Fruit fly (Drosophila melanogaster) whole organism, embryonic: ENCODE results near the gene CG5644.

Experiments
- Aef1 ChIP-seq: fragments of 200-800 bp; sonication (Bioruptor generic); IDR thresholded peaks from 3 replicates; pipeline ENCODE4 v1.3.6; 2022; ENCODE audit warnings: missing biosample characterization, missing genetic modification characterization
- Bgb ChIP-seq: fragments of 200-800 bp; sonication (Bioruptor generic); IDR thresholded peaks from 2 replicates; pipeline ENCODE4 v1.3.6; 2022; ENCODE audit warnings: missing biosample characterization, missing genetic modification characterization; ENCODE audit not compliant: partially characterized antibody
- BtbVII ChIP-seq: fragments of 200-800 bp; sonication (Bioruptor generic); optimal IDR thresholded peaks from 3 replicates; lab custom pipeline; 2017; ENCODE audit warnings: missing biosample characterization, mild to moderate bottlenecking, missing genetic modification characterization
- CG10267 ChIP-seq: fragments of 200-800 bp; sonication (Bioruptor generic); optimal IDR thresholded peaks from 2 replicates; lab custom pipeline; 2018; ENCODE audit warnings: missing biosample characterization, mild to moderate bottlenecking, missing genetic modification characterization, moderate library complexity
- CG10431 ChIP-seq: fragments of 200-800 bp; sonication (Bioruptor generic); optimal IDR thresholded peaks from 3 replicates; lab custom pipeline; 2018; ENCODE audit warnings: missing biosample characterization, mild to moderate bottlenecking, missing genetic modification characterization
- CG11696 ChIP-seq: fragments of 200-800 bp; sonication (Bioruptor generic); IDR thresholded peaks from 2 replicates; pipeline ENCODE4 v1.3.6; 2022; ENCODE audit warnings: missing biosample characterization, missing genetic modification characterization
- CG12299 ChIP-seq: fragments of 200-800 bp; sonication (Bioruptor generic); optimal IDR thresholded peaks from 2 replicates; lab custom pipeline; 2018; ENCODE audit warnings: missing biosample characterization, mild to moderate bottlenecking, missing genetic modification characterization
- CG13123 ChIP-seq: fragments of 200-800 bp; sonication (Bioruptor generic); optimal IDR thresholded peaks from 2 replicates; lab custom pipeline; 2016; ENCODE audit warnings: missing biosample characterization, missing genetic modification characterization
- CG16863 ChIP-seq: fragments of 200-800 bp; sonication (Bioruptor generic); optimal IDR thresholded peaks from 3 replicates; lab custom pipeline; 2016; ENCODE audit warnings: missing biosample characterization, missing genetic modification characterization
- CG17802 ChIP-seq: fragments of 200-800 bp; sonication (Bioruptor generic); optimal IDR thresholded peaks from 2 replicates; lab custom pipeline; 2018; ENCODE audit warnings: missing biosample characterization, mild to moderate bottlenecking, missing genetic modification characterization, moderate library complexity
- CG17829 ChIP-seq: fragments of 200-800 bp; optimal IDR thresholded peaks from 2 replicates; lab custom pipeline; 2019; ENCODE audit warnings: missing biosample characterization, mild to moderate bottlenecking, missing genetic modification characterization, moderate library complexity
- CG18262 ChIP-seq: fragments of 200-800 bp; optimal IDR thresholded peaks from 3 replicates; lab custom pipeline; 2019; ENCODE audit warnings: missing biosample characterization, mild to moderate bottlenecking, missing genetic modification characterization, moderate library complexity
- CG2120 ChIP-seq: fragments of 200-800 bp; sonication (Bioruptor generic); optimal IDR thresholded peaks from 3 replicates; lab custom pipeline; 2016; ENCODE audit warnings: missing biosample characterization, missing genetic modification characterization
- CG2199 ChIP-seq: fragments of 200-800 bp; sonication (Bioruptor generic); IDR thresholded peaks from 3 replicates; pipeline ENCODE4 v1.3.6; 2022; ENCODE audit warnings: missing biosample characterization, missing genetic modification characterization
- CG33213 ChIP-seq: fragments of 200-800 bp; sonication (Bioruptor generic); optimal IDR thresholded peaks from 3 replicates; lab custom pipeline; 2016; ENCODE audit warnings: missing biosample characterization, missing genetic modification characterization
- CG4282 ChIP-seq: fragments of 200-800 bp; sonication (Bioruptor generic); optimal IDR thresholded peaks from 2 replicates; lab custom pipeline; 2016; ENCODE audit warnings: missing biosample characterization, missing genetic modification characterization
- CG4424 ChIP-seq: fragments of 200-800 bp; sonication (Bioruptor generic); optimal IDR thresholded peaks from 3 replicates; lab custom pipeline; 2016; ENCODE audit warnings: missing biosample characterization, missing genetic modification characterization
- CG6689 ChIP-seq: fragments of 200-800 bp; sonication (Bioruptor generic); IDR thresholded peaks from 2 replicates; pipeline ENCODE4 v1.3.6; 2022; ENCODE audit warnings: missing biosample characterization, missing genetic modification characterization
- CG6813 ChIP-seq: fragments of 200-800 bp; sonication (Bioruptor generic); optimal IDR thresholded peaks from 2 replicates; lab custom pipeline; 2017; ENCODE audit warnings: missing biosample characterization, missing genetic modification characterization, mild to moderate bottlenecking, moderate library complexity, missing genetic modification reagents
- CG9609 ChIP-seq: fragments of 200-800 bp; sonication (Bioruptor generic); optimal IDR thresholded peaks from 3 replicates; lab custom pipeline; 2016; ENCODE audit warnings: missing biosample characterization, missing genetic modification characterization
- Gsc ChIP-seq: fragments of 200-800 bp; sonication (Bioruptor generic); IDR thresholded peaks from 2 replicates; pipeline ENCODE4 v1.3.6; 2022; ENCODE audit warnings: missing biosample characterization, missing genetic modification characterization
- Gug ChIP-seq: fragments of 200-800 bp; sonication (Bioruptor generic); IDR thresholded peaks from 4 replicates; pipeline ENCODE4 v1.3.6; 2022; ENCODE audit warnings: missing biosample characterization, missing genetic modification characterization
- H2.0 ChIP-seq: fragments of 200-800 bp; sonication (Bioruptor generic); IDR thresholded peaks from 2 replicates; pipeline ENCODE4 v1.3.6; 2022; ENCODE audit warnings: missing biosample characterization, missing genetic modification characterization
- HLH4C ChIP-seq: fragments of 200-800 bp; sonication (Bioruptor generic); IDR thresholded peaks from 3 replicates; pipeline ENCODE4 v1.3.6; 2022; ENCODE audit warnings: missing biosample characterization, missing genetic modification characterization; ENCODE audit not compliant: partially characterized antibody
- HLHmδ ChIP-seq: fragments of 200-800 bp; sonication (Bioruptor generic); optimal IDR thresholded peaks from 2 replicates; lab custom pipeline; 2018; ENCODE audit warnings: missing biosample characterization, mild to moderate bottlenecking, missing genetic modification characterization, moderate library complexity
- HmgD ChIP-seq: fragments of 200-800 bp; sonication (Bioruptor generic); optimal IDR thresholded peaks from 3 replicates; lab custom pipeline; 2016; ENCODE audit warnings: missing biosample characterization, missing genetic modification characterization
- Hr78 ChIP-seq, 2 experiments: fragments of 200-800 bp in 1 of 2; fragments of >200 bp in 1 of 2; sonication (Bioruptor generic) in 1 of 2; optimal IDR thresholded peaks; 2 replicates each; lab custom pipeline; 2017 to 2019; ENCODE audit warnings: missing biosample characterization in 2 of 2, missing genetic modification characterization in 2 of 2, mild to moderate bottlenecking in 1 of 2, moderate library complexity in 1 of 2
- Lhr ChIP-seq: fragments of 200-800 bp; sonication (Bioruptor generic); optimal IDR thresholded peaks from 3 replicates; lab custom pipeline; 2017; ENCODE audit warnings: mild to moderate bottlenecking, missing biosample characterization, missing genetic modification reagents, missing genetic modification characterization
- Myb ChIP-seq: fragments of 200-800 bp; sonication (Bioruptor generic); optimal IDR thresholded peaks from 2 replicates; lab custom pipeline; 2016; ENCODE audit warnings: missing biosample characterization, missing genetic modification characterization
- Neu2 ChIP-seq: fragments of 200-800 bp; sonication (Bioruptor generic); optimal IDR thresholded peaks from 3 replicates; lab custom pipeline; 2016; ENCODE audit warnings: missing biosample characterization, missing genetic modification characterization, borderline replicate concordance
- Scr ChIP-seq: fragments of 200-800 bp; sonication (Bioruptor generic); IDR thresholded peaks from 2 replicates; pipeline ENCODE4 v1.3.6; 2022; ENCODE audit warnings: missing biosample characterization, missing genetic modification characterization; ENCODE audit not compliant: partially characterized antibody
- Usf ChIP-seq: fragments of 200-800 bp; sonication (Bioruptor generic); optimal IDR thresholded peaks from 2 replicates; lab custom pipeline; 2017; ENCODE audit warnings: missing genotype, missing biosample characterization, missing genetic modification characterization
- caup ChIP-seq: fragments of 200-800 bp; sonication (Bioruptor generic); optimal IDR thresholded peaks from 3 replicates; lab custom pipeline; 2017; ENCODE audit warnings: missing biosample characterization, mild to moderate bottlenecking, missing genetic modification characterization, moderate library complexity; ENCODE audit not compliant: severe bottlenecking
- ci ChIP-seq: fragments of 200-800 bp; sonication (Bioruptor generic); IDR thresholded peaks from 3 replicates; pipeline ENCODE4 v1.3.6; 2022; ENCODE audit warnings: missing biosample characterization, missing genetic modification characterization
- dpn ChIP-seq, 2 experiments: fragments of 200-800 bp; sonication (Bioruptor generic); optimal IDR thresholded peaks; 3 replicates each; lab custom pipeline; 2016; ENCODE audit warnings: missing biosample characterization in 2 of 2, missing genetic modification characterization in 2 of 2
- gfzf ChIP-seq: fragments of 200-800 bp; sonication (Bioruptor generic); optimal IDR thresholded peaks from 2 replicates; lab custom pipeline; 2016; ENCODE audit warnings: missing biosample characterization, mild to moderate bottlenecking, missing genetic modification characterization, moderate library complexity
- org-1 ChIP-seq: fragments of 200-800 bp; sonication (Bioruptor generic); optimal IDR thresholded peaks from 2 replicates; lab custom pipeline; 2017; ENCODE audit warnings: missing biosample characterization, missing genetic modification characterization
- p53 ChIP-seq: fragments of 200-800 bp; sonication (Bioruptor generic); optimal IDR thresholded peaks from 2 replicates; lab custom pipeline; 2016; ENCODE audit warnings: missing biosample characterization, missing genetic modification characterization
- sens-2 ChIP-seq: fragments of 200-800 bp; sonication (Bioruptor generic); IDR thresholded peaks from 2 replicates; pipeline ENCODE4 v1.3.6; 2022; ENCODE audit warnings: missing biosample characterization, missing genetic modification characterization
- slbo ChIP-seq: fragments of 200-800 bp; sonication (Bioruptor generic); IDR thresholded peaks from 2 replicates; pipeline ENCODE4 v1.3.6; 2022; ENCODE audit warnings: missing biosample characterization, missing genetic modification characterization
- sna ChIP-seq: fragments of 200-800 bp; sonication (Bioruptor generic); IDR thresholded peaks from 2 replicates; pipeline ENCODE4 v1.3.6; 2022; ENCODE audit warnings: missing biosample characterization, missing genetic modification characterization; ENCODE audit not compliant: partially characterized antibody
- sr ChIP-seq: fragments of 200-800 bp; sonication (Bioruptor generic); IDR thresholded peaks from 3 replicates; pipeline ENCODE4 v1.3.6; 2022; ENCODE audit warnings: missing biosample characterization, missing genetic modification characterization
- sug ChIP-seq: fragments of 200-800 bp; optimal IDR thresholded peaks from 2 replicates; lab custom pipeline; 2019; ENCODE audit warnings: missing biosample characterization, mild to moderate bottlenecking, missing genetic modification characterization, moderate library complexity
- tin ChIP-seq: fragments of 200-800 bp; sonication (Bioruptor generic); optimal IDR thresholded peaks from 3 replicates; lab custom pipeline; 2016; ENCODE audit warnings: missing biosample characterization, missing genetic modification characterization
- tna ChIP-seq: fragments of 200-800 bp; sonication (Bioruptor generic); IDR thresholded peaks from 2 replicates; pipeline ENCODE4 v1.3.6; 2022; ENCODE audit warnings: missing biosample characterization, missing genetic modification characterization; ENCODE audit not compliant: partially characterized antibody
- vnd ChIP-seq: fragments of 200-800 bp; sonication (Bioruptor generic); IDR thresholded peaks from 3 replicates; pipeline ENCODE4 v1.3.6; 2022; ENCODE audit warnings: missing biosample characterization, missing genetic modification characterization; ENCODE audit not compliant: partially characterized antibody
- wdn ChIP-seq: fragments of 200-800 bp; sonication (Bioruptor generic); IDR thresholded peaks from 2 replicates; pipeline ENCODE4 v1.3.6; 2022; ENCODE audit warnings: missing biosample characterization, missing genetic modification characterization
- zf30C ChIP-seq: fragments of 200-800 bp; sonication (Bioruptor generic); optimal IDR thresholded peaks from 3 replicates; lab custom pipeline; 2018; ENCODE audit warnings: missing biosample characterization, mild to moderate bottlenecking, missing genetic modification characterization
- zfh1 ChIP-seq: fragments of 200-800 bp; sonication (Bioruptor generic); IDR thresholded peaks from 3 replicates; pipeline ENCODE4 v1.3.6; 2022; ENCODE audit warnings: missing biosample characterization, missing genetic modification characterization

Gene CG5644

dm6 chr3L:8997686-8998239 is 18.1 kb upstream of the CG5644 start, which contains the start of the genes smg and CG5087 (continued):
- TF ChIP-seq caup (GFP tag; lab: Kevin White, UChicago) = no peak
- peak; percentile 88 for TF ChIP-seq HmgD (GFP tag; lab: Kevin White, UChicago)
- TF ChIP-seq CG4282 (GFP tag; lab: Kevin White, UChicago) = peak; percentile 47
- TF ChIP-seq CG18262 (tag; lab: Kevin White, UChicago) = peak; percentile 25
- no peak for TF ChIP-seq sens-2 (GFP tag; lab: Robert Waterston, UW)
- peak; percentile 100 for TF ChIP-seq gfzf (GFP tag; lab: Kevin White, UChicago)
- peak; percentile 50 for TF ChIP-seq sug (tag; lab: Kevin White, UChicago)
- peak; percentile 30; the same call in 1 of the 3 replicates for TF ChIP-seq vnd (GFP tag; lab: Robert Waterston, UW)
- TF ChIP-seq slbo (GFP tag; lab: Robert Waterston, UW) = peak; percentile 81
- peak; percentile 93 for TF ChIP-seq CG33213 (GFP tag; lab: Kevin White, UChicago)
- peak; percentile 9 for TF ChIP-seq Usf (GFP tag; lab: Kevin White, UChicago)
- peak; percentile 72 for TF ChIP-seq CG2120 (GFP tag; lab: Kevin White, UChicago)
- TF ChIP-seq sr = no peak
- TF ChIP-seq org-1 (GFP tag; lab: Kevin White, UChicago) = no peak
- TF ChIP-seq Hr78 (GFP tag; optimal IDR thresholded peaks at IDR 0.05; lab: Kevin White, UChicago) = peak in 1 of 2 experiments; percentile 46
- no peak for TF ChIP-seq Gsc (GFP tag; lab: Robert Waterston, UW)
- peak; percentile 59 for TF ChIP-seq Scr (GFP tag; lab: Robert Waterston, UW)
- no peak for TF ChIP-seq HLHmδ (GFP tag; lab: Kevin White, UChicago)
- TF ChIP-seq sna (GFP tag; lab: Robert Waterston, UW) = peak; percentile 56
- no peak for TF ChIP-seq CG2199
- TF ChIP-seq Aef1 (GFP tag; lab: Robert Waterston, UW) = peak; percentile 45; the same call in 2 of the 3 replicates
- TF ChIP-seq CG16863 (GFP tag; lab: Kevin White, UChicago) = peak; percentile 40
- TF ChIP-seq tna (GFP tag; lab: Robert Waterston, UW) = peak; percentile 53; the same call in 1 of the 2 replicates
- no peak for TF ChIP-seq CG6689 (GFP tag; lab: Robert Waterston, UW)
- peak; percentile 60; the same call in 1 of the 3 replicates for TF ChIP-seq ci
- peak; percentile 13 for TF ChIP-seq CG9609 (GFP tag; lab: Kevin White, UChicago)
- peak; percentile 97 for TF ChIP-seq Lhr (GFP tag; lab: Kevin White, UChicago)
- TF ChIP-seq Bgb = peak; percentile 73; the same call in 1 of the 2 replicates
- peak; percentile 75 for TF ChIP-seq CG17829 (tag; lab: Kevin White, UChicago)
- TF ChIP-seq CG12299 (tag; lab: Kevin White, UChicago) = peak; percentile 35
- TF ChIP-seq zfh1 (GFP tag; lab: Robert Waterston, UW) = peak; percentile 56; the same call in 2 of the 3 replicates
- TF ChIP-seq wdn (GFP tag; lab: Robert Waterston, UW) = peak; percentile 31; the same call in 1 of the 2 replicates
- no peak for TF ChIP-seq H2.0
- peak; percentile 1 for TF ChIP-seq CG13123 (GFP tag; lab: Kevin White, UChicago)
- peak; percentile 66 for TF ChIP-seq p53 (GFP tag; lab: Kevin White, UChicago)
- no peak for TF ChIP-seq Neu2
- peak; percentile 14 for TF ChIP-seq BtbVII (GFP tag; lab: Kevin White, UChicago)
- TF ChIP-seq HLH4C (GFP tag; lab: Robert Waterston, UW) = peak; percentile 68
- TF ChIP-seq dpn (GFP tag; optimal IDR thresholded peaks at IDR 0.05; lab: Kevin White, UChicago) = peak; percentile 49 to 73
- TF ChIP-seq CG10431 (GFP tag; lab: Kevin White, UChicago) = no peak
- TF ChIP-seq Myb = peak; percentile 49
- peak; percentile 78 for TF ChIP-seq CG10267 (tag; lab: Kevin White, UChicago)
- no peak for TF ChIP-seq CG11696 (GFP tag; lab: Robert Waterston, UW)
- TF ChIP-seq Gug (GFP tag; lab: Robert Waterston, UW) = peak; percentile 55; the same call in 1 of the 4 replicates
- TF ChIP-seq CG17802 (tag; lab: Kevin White, UChicago) = no peak
- TF ChIP-seq CG4424 (GFP tag; lab: Kevin White, UChicago) = peak; percentile 36
- TF ChIP-seq CG6813 (GFP tag; lab: Kevin White, UChicago) = no peak
- TF ChIP-seq tin = peak; percentile 42
- no peak for TF ChIP-seq zf30C (GFP tag; lab: Kevin White, UChicago)
